ENCODE assay signal across 1 fruit fly cellular context in genomic region chr3R:3622867-3623266, dm6.
TF ChIP-seq lines count a peak whose summit lies in the region.

Alg-2 (plus strand) TSS chr3R:3623143.

TF ChIP-seq in whole organism, embryonic, 481 proteins besides CTCF, POLR2A, EP300 and RAD21 (continued from another document):
- TF ChIP-seq CoRest (tag; optimal IDR thresholded peaks at IDR 0.05; lab: Kevin White, UChicago) (peak; percentile 20), CG17802 (tag; optimal IDR thresholded peaks at IDR 0.05; lab: Kevin White, UChicago) (peak; percentile 97), unc-4 (GFP tag; IDR thresholded peaks at IDR 0.05; lab: Robert Waterston, UW; ENCODE audit: partially characterized antibody) (no peak), nmo (GFP tag; optimal IDR thresholded peaks at IDR 0.05; lab: Kevin White, UChicago) (peak; percentile 66), Kr (GFP tag; optimal IDR thresholded peaks at IDR 0.05; lab: Kevin White, UChicago) (no peak), CG8089 (GFP tag; optimal IDR thresholded peaks at IDR 0.05; lab: Kevin White, UChicago) (peak; percentile 21), Abd-B (GFP tag; optimal IDR thresholded peaks at IDR 0.05; lab: Kevin White, UChicago) (peak; percentile 77), CG1024 (GFP tag; IDR thresholded peaks at IDR 0.05; lab: Robert Waterston, UW) (peak; percentile 100), MBD-R2 (GFP tag; IDR thresholded peaks at IDR 0.05; lab: Robert Waterston, UW) (no peak), Lhr (GFP tag; optimal IDR thresholded peaks at IDR 0.05; lab: Kevin White, UChicago) (peak; percentile 76), CG13123 (GFP tag; optimal IDR thresholded peaks at IDR 0.05; lab: Kevin White, UChicago) (no peak), CG4617 (GFP tag; optimal IDR thresholded peaks at IDR 0.05; lab: Kevin White, UChicago; ENCODE audit: borderline replicate concordance) (peak; percentile 73), CG8290 (GFP tag; optimal IDR thresholded peaks at IDR 0.05; lab: Kevin White, UChicago) (peak; percentile 64), CG8290 (tag; optimal IDR thresholded peaks at IDR 0.05; lab: Kevin White, UChicago) (peak in 1 of 2 experiments; percentile 36), Hr78 (GFP tag; optimal IDR thresholded peaks at IDR 0.05; lab: Kevin White, UChicago) (peak in 1 of 2 experiments; percentile 7), CG17361 (GFP tag; IDR thresholded peaks at IDR 0.05; lab: Robert Waterston, UW) (peak; percentile 52; the same call in 2 of the 3 replicates), CG11560 (tag; IDR thresholded peaks at IDR 0.05; lab: Robert Waterston, UW) (no peak), al (GFP tag; IDR thresholded peaks at IDR 0.05; lab: Robert Waterston, UW) (no peak), CG5180 (GFP tag; optimal IDR thresholded peaks at IDR 0.05; lab: Kevin White, UChicago) (no peak)
